Worm (Caenorhabditis elegans) whole organism, early embryonic: Measurements from ENCODE around the gene F33H12.1.
"Not testable (repeated sequence)": the region's sequence is repeated elsewhere in the genome, so short reads cannot be mapped to it uniquely, and the experiment has no call there.

Experiments used
- B0310.2 ChIP-seq: sonication (generic microtip); optimal IDR thresholded peaks from 2 replicates; lab custom pipeline; 2016; ENCODE audit warnings: mild to moderate bottlenecking, missing genetic modification characterization, missing compliant biosample characterization
- F13C5.2 ChIP-seq: sonication (generic microtip); optimal IDR thresholded peaks from 2 replicates; lab custom pipeline; 2017; ENCODE audit warnings: mild to moderate bottlenecking, missing genetic modification characterization, inconsistent platforms, missing compliant biosample characterization
- aly-1 ChIP-seq: sonication (generic microtip); optimal IDR thresholded peaks from 2 replicates; lab custom pipeline; 2016; ENCODE audit warnings: missing genetic modification characterization, missing compliant biosample characterization
- ama-1 ChIP-seq: fragments of 150-350 bp; optimal IDR thresholded peaks from 2 replicates; lab custom pipeline; 2014
- ceh-13 ChIP-seq: fragments of 200-800 bp; sonication (Bioruptor generic); optimal IDR thresholded peaks from 2 replicates; lab custom pipeline; 2018; ENCODE audit warnings: mild to moderate bottlenecking, missing genetic modification characterization, missing compliant biosample characterization
- ceh-36 ChIP-seq: sonication (generic microtip); optimal IDR thresholded peaks from 2 replicates; lab custom pipeline; 2016; ENCODE audit warnings: missing genetic modification characterization, inconsistent platforms, missing compliant biosample characterization
- ets-7 ChIP-seq: sonication (generic microtip); optimal IDR thresholded peaks from 2 replicates; lab custom pipeline; 2016; ENCODE audit warnings: missing genotype, missing genetic modification characterization, missing compliant biosample characterization
- flt-1 ChIP-seq: fragments of 200-800 bp; sonication (Bioruptor generic); IDR thresholded peaks from 2 replicates; pipeline ENCODE4 v1.3.6; 2022; ENCODE audit warnings: missing genetic modification characterization, missing compliant biosample characterization
- hmbx-1 ChIP-seq: sonication (generic microtip); optimal IDR thresholded peaks from 2 replicates; lab custom pipeline; 2016; ENCODE audit warnings: mild to moderate bottlenecking, missing genetic modification characterization, missing compliant biosample characterization
- hmg-4 ChIP-seq: fragments of 200-800 bp; sonication (Bioruptor generic); optimal IDR thresholded peaks from 2 replicates; lab custom pipeline; 2018; ENCODE audit warnings: mild to moderate bottlenecking, missing genetic modification characterization, missing compliant biosample characterization
- hnd-1 ChIP-seq: sonication (generic microtip); optimal IDR thresholded peaks from 2 replicates; lab custom pipeline; 2016; ENCODE audit warnings: missing genetic modification characterization, missing compliant biosample characterization
- pes-1 ChIP-seq: fragments of 200-800 bp; sonication (Bioruptor generic); IDR thresholded peaks from 2 replicates; pipeline ENCODE4 v1.3.6; 2022; ENCODE audit warnings: missing genetic modification reagents, missing genetic modification characterization, missing compliant biosample characterization
- scrt-1 ChIP-seq: fragments of 200-800 bp; sonication (Bioruptor generic); IDR thresholded peaks from 2 replicates; pipeline ENCODE4 v1.3.6; 2022; ENCODE audit warnings: missing genetic modification characterization, missing compliant biosample characterization
- sea-1 ChIP-seq: fragments of 200-800 bp; sonication (Bioruptor generic); conservative IDR thresholded peaks from 2 replicates; pipeline ENCODE4 v1.3.6; 2022; ENCODE audit warnings: missing genetic modification characterization, missing compliant biosample characterization
- tbx-11 ChIP-seq: fragments of 200-800 bp; sonication (Bioruptor generic); IDR thresholded peaks from 2 replicates; pipeline ENCODE4 v1.3.6; 2022; ENCODE audit warnings: missing genetic modification characterization, missing compliant biosample characterization
- tbx-37 ChIP-seq: fragments of 200-800 bp; sonication (Bioruptor generic); conservative IDR thresholded peaks from 2 replicates; pipeline ENCODE4 v1.3.6; 2022; ENCODE audit warnings: missing genetic modification reagents, missing genetic modification characterization, missing compliant biosample characterization
- tra-4 ChIP-seq: sonication (generic microtip); optimal IDR thresholded peaks from 2 replicates; lab custom pipeline; 2017; ENCODE audit warnings: missing genetic modification characterization, missing compliant biosample characterization

F33H12.1 gene

DNA sequence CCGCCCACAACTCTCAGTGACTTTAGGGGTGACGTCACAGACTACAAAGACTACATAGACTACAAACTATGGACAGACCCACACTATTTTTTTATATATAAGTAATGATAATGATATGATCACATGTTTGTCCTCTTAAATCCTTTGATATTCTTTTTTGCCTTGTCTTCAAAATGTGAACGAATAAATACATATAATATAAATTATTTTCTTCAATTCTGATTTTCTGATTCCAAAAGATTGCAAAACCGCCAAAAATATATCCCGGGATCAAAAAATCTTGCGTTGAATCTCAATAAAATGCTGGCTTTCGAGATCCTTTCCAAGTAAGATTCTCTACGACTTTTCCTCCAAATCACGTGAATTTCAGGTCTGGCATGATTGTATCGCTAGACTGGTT is at the start of gene F33H12.1:
Gene F33H12.1, plus strand, starts transcription at position 301 of the 400 bp plus-strand sequence.
- TF ChIP-seq ama-1 (lab: Kevin White, UChicago); F13C5.2 (tag; lab: Kevin White, UChicago); scrt-1 (GFP tag; lab: Robert Waterston, UW): not testable (repeated sequence)

DNA sequence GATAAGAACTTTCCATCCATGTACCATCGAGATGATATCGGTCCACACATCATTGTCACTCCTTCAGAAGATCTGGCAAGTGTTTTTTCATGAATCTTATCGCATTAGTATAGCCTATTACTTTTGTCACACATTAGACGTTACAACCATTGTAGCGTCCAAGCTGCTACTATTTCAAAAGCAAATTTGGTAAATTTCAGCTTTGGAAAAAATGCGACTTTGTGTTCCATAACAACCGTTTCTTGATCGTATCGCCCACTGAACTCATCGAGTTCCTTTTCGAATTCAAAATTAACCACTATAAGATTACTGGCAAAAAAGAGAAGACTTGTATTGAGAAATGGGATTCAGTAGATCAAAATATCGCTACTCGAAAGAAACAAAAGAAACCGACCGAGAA is 47.2 kb upstream of the F33H12.1 start:
- TF ChIP-seq ceh-36 (no peak), ceh-13 (GFP tag; lab: Kevin White, UChicago) (no peak), ets-7 (tag; lab: Kevin White, UChicago) (no peak), tbx-37 (GFP tag; lab: Robert Waterston, UW) (no peak), ama-1 (lab: Kevin White, UChicago) (no peak), tbx-11 (GFP tag; lab: Robert Waterston, UW) (no peak), aly-1 (tag; lab: Kevin White, UChicago) (no peak), flt-1 (no peak), sea-1 (no peak), hmbx-1 (tag; lab: Kevin White, UChicago) (no peak), tra-4 (tag; lab: Kevin White, UChicago) (no peak), hnd-1 (tag; lab: Kevin White, UChicago) (no peak), scrt-1 (GFP tag; lab: Robert Waterston, UW) (no peak), B0310.2 (no peak), pes-1 (GFP tag; lab: Robert Waterston, UW) (no peak), F13C5.2 (tag; lab: Kevin White, UChicago) (no peak), hmg-4 (GFP tag; lab: Kevin White, UChicago) (no peak)

DNA sequence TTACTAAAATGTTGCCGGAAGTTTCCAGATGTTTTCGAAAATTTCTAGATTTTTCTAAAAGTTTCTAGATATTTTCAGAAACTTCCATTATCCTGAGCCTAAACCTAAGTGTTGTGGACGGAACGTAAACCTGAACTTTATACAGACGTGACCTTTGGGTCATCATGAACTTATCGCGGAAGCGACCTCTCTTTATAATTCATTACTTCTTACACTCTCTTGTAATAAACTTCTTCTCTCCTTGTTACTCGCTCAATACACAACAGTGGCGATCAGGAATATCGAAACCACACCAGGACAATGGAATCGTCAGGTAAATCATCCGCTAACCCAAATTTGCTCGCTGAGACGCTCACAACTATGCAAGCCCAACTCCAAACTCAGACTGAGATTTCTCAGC is 46.6 kb upstream of the F33H12.1 start, which contains the start of gene K02F6.1:
Gene K02F6.1, plus strand, starts transcription at position 301 of the 400 bp plus-strand sequence.
- not testable (repeated sequence) for TF ChIP-seq ceh-36, B0310.2, sea-1

DNA sequence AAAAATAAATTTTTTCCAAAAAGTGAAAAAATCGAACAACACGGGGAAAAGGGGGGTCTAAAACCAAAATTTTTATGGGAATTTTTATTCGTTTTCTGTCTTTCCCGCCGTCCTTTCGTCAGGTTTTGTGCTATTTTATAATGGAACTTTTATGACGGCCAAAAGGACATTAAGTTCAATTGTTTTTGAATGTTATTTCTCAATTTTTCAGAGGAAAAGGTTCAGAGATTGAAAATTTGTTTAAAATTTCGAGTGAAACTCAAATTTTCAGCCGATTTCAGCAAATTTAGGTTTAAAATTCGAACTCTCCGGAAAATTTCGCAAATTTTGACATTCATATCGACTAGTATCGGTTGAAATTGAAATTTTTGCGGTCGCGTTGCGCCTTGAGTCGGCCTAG is 36.3 kb upstream of the F33H12.1 start, which contains the start of gene nep-18:
Gene nep-18, minus strand, starts transcription at position 101 of the 400 bp plus-strand sequence.
- TF ChIP-seq tbx-11 (GFP tag; lab: Robert Waterston, UW) = no peak
- no peak for TF ChIP-seq ceh-36
- no peak for TF ChIP-seq pes-1 (GFP tag; lab: Robert Waterston, UW)
- TF ChIP-seq tbx-37 (GFP tag; lab: Robert Waterston, UW) = no peak
- TF ChIP-seq B0310.2 = no peak
- TF ChIP-seq ama-1 (lab: Kevin White, UChicago) = no peak
- TF ChIP-seq ceh-13 (GFP tag; lab: Kevin White, UChicago) = no peak

DNA sequence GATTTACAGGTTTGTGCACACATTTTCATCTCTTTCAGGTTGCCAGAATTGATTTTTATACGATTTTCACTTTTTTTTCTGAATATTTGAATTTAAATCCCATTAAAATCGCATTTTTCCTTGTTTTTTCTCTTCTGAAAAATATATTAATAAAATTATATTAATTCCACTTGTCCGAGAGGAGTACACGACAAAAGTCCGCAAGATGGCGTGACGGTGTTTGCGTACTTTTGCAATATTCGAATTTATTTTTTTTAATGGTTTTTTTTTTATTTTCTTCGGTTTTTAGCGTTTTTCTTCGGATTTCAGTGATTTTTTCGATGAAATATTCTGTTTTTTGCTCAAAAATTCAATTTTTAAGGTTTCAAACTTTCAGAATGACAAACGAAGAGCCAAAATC is 35.4 kb upstream of the F33H12.1 start, which contains the start of gene usp-39:
Gene usp-39, plus strand, starts transcription at position 377 of the 400 bp plus-strand sequence.
- TF ChIP-seq scrt-1 (GFP tag; lab: Robert Waterston, UW) = no peak
- TF ChIP-seq F13C5.2 (tag; lab: Kevin White, UChicago) = peak; percentile 72
- peak; percentile 17; the same call in 1 of the 2 replicates for TF ChIP-seq pes-1 (GFP tag; lab: Robert Waterston, UW)
- no peak for TF ChIP-seq hmbx-1 (tag; lab: Kevin White, UChicago)

DNA sequence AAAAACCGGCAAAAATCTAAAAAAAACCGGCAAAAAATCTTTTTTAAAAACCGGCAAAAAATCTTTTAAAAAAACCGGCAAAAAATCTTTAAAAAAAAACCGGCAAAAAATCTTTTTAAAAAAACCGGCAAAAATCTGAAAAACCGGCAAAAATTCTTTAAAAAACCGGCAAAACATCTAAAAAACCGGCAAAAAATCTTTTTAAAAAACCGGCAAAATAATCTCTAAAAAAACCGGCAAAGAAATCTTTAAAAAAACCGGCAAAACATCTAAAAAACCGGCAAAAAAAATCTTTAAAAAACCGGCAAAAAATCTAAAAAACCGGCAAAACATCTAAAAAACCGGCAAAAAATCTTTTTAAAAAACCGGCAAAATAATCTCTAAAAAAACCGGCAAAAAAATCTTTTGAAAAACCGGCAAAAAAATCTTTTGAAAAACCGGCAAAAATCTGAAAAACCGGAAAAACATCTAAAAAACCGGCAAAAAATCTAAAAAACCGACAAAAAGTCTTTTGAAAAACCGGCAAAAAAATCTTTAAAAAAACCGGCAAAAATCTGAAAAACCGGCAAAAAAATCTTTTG is 29.8 kb upstream of the F33H12.1 start:
- TF ChIP-seq F13C5.2 (tag; lab: Kevin White, UChicago) = peak; percentile 88
- peak; percentile 72 for TF ChIP-seq hmbx-1 (tag; lab: Kevin White, UChicago)
- TF ChIP-seq ceh-36 = peak; percentile 60
- TF ChIP-seq ceh-13 (GFP tag; lab: Kevin White, UChicago) = peak; percentile 62
- TF ChIP-seq hnd-1 (tag; lab: Kevin White, UChicago) = peak; percentile 58

DNA sequence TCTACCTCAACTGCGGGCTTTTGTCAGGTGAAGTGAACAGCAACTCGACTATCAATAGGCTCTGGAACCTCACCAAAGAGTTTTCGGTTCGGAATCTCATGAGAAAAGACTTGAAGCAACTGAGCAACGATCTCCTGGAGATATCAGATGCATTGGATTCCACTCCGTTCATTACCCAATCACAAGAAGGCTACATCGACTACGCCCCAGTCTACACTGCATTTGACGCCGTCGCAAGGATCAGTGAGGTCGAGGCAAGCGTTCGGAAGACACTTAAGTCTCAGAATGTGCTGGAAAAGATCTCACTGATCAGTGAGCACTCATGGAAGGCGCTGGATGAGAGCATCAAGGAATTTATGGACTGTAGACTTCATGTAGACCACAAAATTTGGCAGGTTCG is 22.1 kb upstream of the F33H12.1 start:
- no peak for TF ChIP-seq ama-1 (lab: Kevin White, UChicago)
- no peak for TF ChIP-seq hmbx-1 (tag; lab: Kevin White, UChicago)
- no peak for TF ChIP-seq B0310.2
- no peak for TF ChIP-seq aly-1 (tag; lab: Kevin White, UChicago)
- TF ChIP-seq ets-7 (tag; lab: Kevin White, UChicago) = no peak
- no peak for TF ChIP-seq sea-1
- no peak for TF ChIP-seq flt-1

DNA sequence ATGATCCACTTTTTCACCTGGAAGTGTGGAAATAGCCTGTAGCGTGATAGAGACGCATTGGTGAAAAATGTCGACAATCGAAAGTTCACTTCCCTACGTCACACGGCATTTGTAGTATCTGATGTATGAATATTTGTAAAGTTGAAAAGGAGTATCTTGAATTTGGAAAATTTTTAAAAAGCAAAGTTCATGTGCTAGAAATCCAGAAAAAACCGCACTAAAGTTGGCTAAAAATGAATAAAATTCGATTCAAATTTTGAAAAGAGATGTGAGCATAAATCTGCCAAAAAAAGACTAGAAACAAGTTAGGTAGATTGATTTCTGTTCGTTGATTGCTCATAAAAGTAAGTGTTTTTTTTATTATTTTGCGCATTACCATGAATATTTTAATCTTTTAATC is 17.2 kb upstream of the F33H12.1 start, which contains the start of gene sri-74:
Gene sri-74, minus strand, starts transcription at position 101 of the 400 bp plus-strand sequence.
- TF ChIP-seq ets-7 (tag; lab: Kevin White, UChicago) = no peak
- TF ChIP-seq ama-1 (lab: Kevin White, UChicago) = no peak
- no peak for TF ChIP-seq ceh-36
- TF ChIP-seq hmg-4 (GFP tag; lab: Kevin White, UChicago) = no peak
- no peak for TF ChIP-seq sea-1

DNA sequence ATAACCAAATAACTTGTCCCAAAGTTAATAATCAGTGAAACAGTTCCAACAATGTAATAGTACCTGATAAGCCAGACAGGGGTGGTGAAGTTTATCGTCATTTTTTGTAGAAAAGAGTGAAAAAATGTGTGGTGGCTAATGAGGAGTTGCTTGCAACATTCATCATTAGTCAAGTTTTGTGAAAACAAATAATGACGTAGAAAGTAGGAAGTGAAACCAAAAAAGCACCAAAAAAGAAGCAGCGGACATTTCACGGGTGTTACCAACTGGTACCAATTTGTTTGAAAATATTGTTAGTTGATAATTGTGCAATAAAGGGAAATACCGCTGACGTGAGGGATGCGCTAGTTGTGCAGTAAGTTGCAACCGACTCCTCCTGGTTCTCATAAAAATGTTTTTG is 14.8 kb upstream of the F33H12.1 start, which contains the start of gene sri-36:
Gene sri-36, minus strand, starts transcription at position 101 of the 400 bp plus-strand sequence.
- TF ChIP-seq aly-1 (tag; lab: Kevin White, UChicago) (no peak), hnd-1 (tag; lab: Kevin White, UChicago) (no peak), hmbx-1 (tag; lab: Kevin White, UChicago) (no peak), ceh-36 (no peak), scrt-1 (GFP tag; lab: Robert Waterston, UW) (no peak), flt-1 (no peak), ama-1 (lab: Kevin White, UChicago) (no peak), B0310.2 (no peak), tra-4 (tag; lab: Kevin White, UChicago) (no peak), ets-7 (tag; lab: Kevin White, UChicago) (no peak), tbx-11 (GFP tag; lab: Robert Waterston, UW) (no peak), F13C5.2 (tag; lab: Kevin White, UChicago) (no peak), pes-1 (GFP tag; lab: Robert Waterston, UW) (no peak), ceh-13 (GFP tag; lab: Kevin White, UChicago) (no peak), hmg-4 (GFP tag; lab: Kevin White, UChicago) (no peak), tbx-37 (GFP tag; lab: Robert Waterston, UW) (no peak), sea-1 (no peak)
